Fruit fly (Drosophila melanogaster) whole organism, prepupa: ENCODE results near the gene CG45603.

Experiments
- CG10631 ChIP-seq: fragments of 200-800 bp; sonication (Bioruptor generic); optimal IDR thresholded peaks from 2 replicates; lab custom pipeline; 2016; ENCODE audit warnings: missing biosample characterization, missing genetic modification characterization
- CG10669 ChIP-seq: fragments of 200-800 bp; sonication (Bioruptor generic); optimal IDR thresholded peaks from 3 replicates; lab custom pipeline; 2018; ENCODE audit warnings: missing biosample characterization, mild to moderate bottlenecking, missing genetic modification characterization, moderate library complexity
- CG11294 ChIP-seq: fragments of 200-800 bp; sonication (Bioruptor generic); IDR thresholded peaks from 2 replicates; pipeline ENCODE4 v1.3.6; 2022; ENCODE audit warnings: missing biosample characterization, missing genetic modification characterization
- CG11762 ChIP-seq: fragments of 200-800 bp; sonication (Bioruptor generic); optimal IDR thresholded peaks from 3 replicates; lab custom pipeline; 2016; ENCODE audit warnings: missing biosample characterization, missing genetic modification characterization; ENCODE audit not compliant: insufficient read depth
- CG11902 ChIP-seq: fragments of 200-800 bp; sonication (Bioruptor generic); optimal IDR thresholded peaks from 3 replicates; lab custom pipeline; 2016; ENCODE audit warnings: missing biosample characterization, missing genetic modification characterization
- CG15336 ChIP-seq: fragments of 200-800 bp; sonication (Bioruptor generic); IDR thresholded peaks from 2 replicates; pipeline ENCODE4 v1.3.6; 2022; ENCODE audit warnings: missing biosample characterization, missing genetic modification characterization
- CG16779 ChIP-seq: fragments of 200-800 bp; sonication (Bioruptor generic); optimal IDR thresholded peaks from 3 replicates; lab custom pipeline; 2017; ENCODE audit warnings: missing biosample characterization, mild to moderate bottlenecking, missing genetic modification characterization
- CG3032 ChIP-seq: fragments of 200-800 bp; optimal IDR thresholded peaks from 2 replicates; lab custom pipeline; 2019; ENCODE audit warnings: missing biosample characterization, mild to moderate bottlenecking, missing genetic modification characterization, moderate library complexity
- CG31627 ChIP-seq: fragments of 200-800 bp; sonication (Bioruptor generic); optimal IDR thresholded peaks from 3 replicates; lab custom pipeline; 2016; ENCODE audit warnings: missing biosample characterization, missing genetic modification characterization
- CG32006 ChIP-seq: fragments of 200-800 bp; sonication (Bioruptor generic); optimal IDR thresholded peaks from 3 replicates; lab custom pipeline; 2017; ENCODE audit warnings: missing biosample characterization, mild to moderate bottlenecking, missing genetic modification characterization
- CG4318 ChIP-seq: fragments of 200-800 bp; sonication (Bioruptor generic); optimal IDR thresholded peaks from 3 replicates; lab custom pipeline; 2017; ENCODE audit warnings: missing biosample characterization, mild to moderate bottlenecking, missing genetic modification characterization
- CG6163 ChIP-seq: fragments of 200-800 bp; sonication (Bioruptor generic); IDR thresholded peaks from 3 replicates; pipeline ENCODE4 v1.3.6; 2022; ENCODE audit warnings: missing biosample characterization, missing genetic modification characterization
- CG6276 ChIP-seq: fragments of 200-800 bp; sonication (Bioruptor generic); optimal IDR thresholded peaks from 2 replicates; lab custom pipeline; 2017; ENCODE audit warnings: missing biosample characterization, mild to moderate bottlenecking, missing genetic modification characterization
- CG6792 ChIP-seq: fragments of 200-800 bp; sonication (Bioruptor generic); optimal IDR thresholded peaks from 3 replicates; lab custom pipeline; 2016; ENCODE audit warnings: missing biosample characterization, missing genetic modification characterization
- CG6808 ChIP-seq: fragments of 200-800 bp; sonication (Bioruptor generic); optimal IDR thresholded peaks from 3 replicates; lab custom pipeline; 2017; ENCODE audit warnings: missing biosample characterization, missing genetic modification characterization, mild to moderate bottlenecking, moderate library complexity, missing genetic modification reagents
- CG6854 ChIP-seq: fragments of 200-800 bp; sonication (Bioruptor generic); optimal IDR thresholded peaks from 2 replicates; lab custom pipeline; 2017; ENCODE audit warnings: missing biosample characterization, mild to moderate bottlenecking, missing genetic modification characterization
- CG7368 ChIP-seq: fragments of 200-800 bp; sonication (Bioruptor generic); optimal IDR thresholded peaks from 3 replicates; lab custom pipeline; 2016; ENCODE audit warnings: missing biosample characterization, missing genetic modification characterization
- CG8119 ChIP-seq: fragments of 200-800 bp; sonication (Bioruptor generic); IDR thresholded peaks from 3 replicates; pipeline ENCODE4 v1.3.6; 2022; ENCODE audit warnings: missing biosample characterization, missing genetic modification characterization
- CG8319 ChIP-seq: fragments of 200-800 bp; sonication (Bioruptor generic); optimal IDR thresholded peaks from 3 replicates; lab custom pipeline; 2016; ENCODE audit warnings: missing biosample characterization, missing genetic modification characterization
- CG8632 ChIP-seq: fragments of 200-800 bp; sonication (Bioruptor generic); optimal IDR thresholded peaks from 3 replicates; lab custom pipeline; 2016; ENCODE audit warnings: missing biosample characterization, missing genetic modification characterization
- CG9139 ChIP-seq: fragments of 200-800 bp; sonication (Bioruptor generic); optimal IDR thresholded peaks from 3 replicates; lab custom pipeline; 2017; ENCODE audit warnings: missing biosample characterization, mild to moderate bottlenecking, missing genetic modification characterization
- Eip75B ChIP-seq: fragments of 200-800 bp; sonication (Bioruptor generic); optimal IDR thresholded peaks from 3 replicates; lab custom pipeline; 2016; ENCODE audit warnings: missing biosample characterization, missing genetic modification characterization
- Eip78C ChIP-seq: fragments of 200-800 bp; sonication (Bioruptor generic); peaks from one replicate; lab custom pipeline; 2016; ENCODE audit warnings: missing biosample characterization, missing genetic modification characterization
- Eip93F ChIP-seq: fragments of 200-800 bp; sonication (Bioruptor generic); optimal IDR thresholded peaks from 2 replicates; lab custom pipeline; 2016; ENCODE audit warnings: missing biosample characterization, mild to moderate bottlenecking, missing genetic modification characterization
- Ets96B ChIP-seq: fragments of 200-800 bp; optimal IDR thresholded peaks from 2 replicates; lab custom pipeline; 2019; ENCODE audit warnings: missing biosample characterization, mild to moderate bottlenecking, missing genetic modification characterization, moderate library complexity
- Gug ChIP-seq: fragments of 200-800 bp; sonication (Bioruptor generic); IDR thresholded peaks from 2 replicates; pipeline ENCODE4 v1.3.6; 2022; ENCODE audit warnings: missing biosample characterization, missing genetic modification characterization
- Hr38 ChIP-seq: sonication (Bioruptor generic); optimal IDR thresholded peaks from 2 replicates; lab custom pipeline; 2016; ENCODE audit warnings: missing biosample characterization, missing genetic modification characterization
- Hr39 ChIP-seq: fragments of 200-800 bp; sonication (Bioruptor generic); optimal IDR thresholded peaks from 2 replicates; lab custom pipeline; 2016; ENCODE audit warnings: missing biosample characterization, missing genetic modification characterization
- Hr4 ChIP-seq: fragments of 200-800 bp; sonication (Bioruptor generic); optimal IDR thresholded peaks from 3 replicates; lab custom pipeline; 2016; ENCODE audit warnings: missing biosample characterization, missing genetic modification characterization
- Lpt ChIP-seq: fragments of 200-800 bp; sonication (Bioruptor generic); optimal IDR thresholded peaks from 3 replicates; lab custom pipeline; 2016; ENCODE audit warnings: missing biosample characterization, missing genetic modification characterization
- Met ChIP-seq: fragments of 200-800 bp; sonication (Bioruptor generic); optimal IDR thresholded peaks from 3 replicates; lab custom pipeline; 2016; ENCODE audit warnings: missing biosample characterization, missing genetic modification characterization
- OdsH ChIP-seq: fragments of 200-800 bp; sonication (Bioruptor generic); optimal IDR thresholded peaks from 3 replicates; lab custom pipeline; 2016; ENCODE audit warnings: missing biosample characterization, missing genetic modification characterization
- Smox ChIP-seq: fragments of 200-800 bp; sonication (Bioruptor generic); optimal IDR thresholded peaks from 3 replicates; lab custom pipeline; 2016; ENCODE audit warnings: missing biosample characterization, missing genetic modification characterization
- Sox102F ChIP-seq: fragments of 200-800 bp; sonication (Bioruptor generic); optimal IDR thresholded peaks from 2 replicates; lab custom pipeline; 2016; ENCODE audit warnings: missing biosample characterization, mild to moderate bottlenecking, missing genetic modification characterization
- Sox14 ChIP-seq: fragments of 200-800 bp; sonication (Bioruptor generic); optimal IDR thresholded peaks from 3 replicates; lab custom pipeline; 2016; ENCODE audit warnings: missing biosample characterization, missing genetic modification characterization
- achi ChIP-seq: fragments of 200-800 bp; sonication (Bioruptor generic); optimal IDR thresholded peaks from 3 replicates; lab custom pipeline; 2016; ENCODE audit warnings: missing biosample characterization, missing genetic modification characterization
- acj6 ChIP-seq: fragments of 200-800 bp; sonication (Bioruptor generic); optimal IDR thresholded peaks from 3 replicates; lab custom pipeline; 2016; ENCODE audit warnings: missing biosample characterization, missing genetic modification characterization
- cyc ChIP-seq: fragments of 200-800 bp; sonication (Bioruptor generic); optimal IDR thresholded peaks from 3 replicates; lab custom pipeline; 2016; ENCODE audit warnings: missing biosample characterization, missing genetic modification characterization
- dac ChIP-seq: fragments of 200-800 bp; sonication (Bioruptor generic); optimal IDR thresholded peaks from 2 replicates; lab custom pipeline; 2017; ENCODE audit warnings: missing biosample characterization, mild to moderate bottlenecking, missing genetic modification characterization
- dsx ChIP-seq: fragments of 200-800 bp; optimal IDR thresholded peaks from 3 replicates; lab custom pipeline; 2019; ENCODE audit warnings: missing biosample characterization, mild to moderate bottlenecking, missing genetic modification characterization, moderate library complexity; ENCODE audit not compliant: poor library complexity, severe bottlenecking
- eg ChIP-seq: fragments of 200-800 bp; sonication (Bioruptor generic); IDR thresholded peaks from 3 replicates; pipeline ENCODE4 v1.3.6; 2022; ENCODE audit warnings: missing biosample characterization, missing genetic modification characterization
- esn ChIP-seq: fragments of 200-800 bp; sonication (Bioruptor generic); optimal IDR thresholded peaks from 2 replicates; lab custom pipeline; 2016; ENCODE audit warnings: missing biosample characterization, mild to moderate bottlenecking, missing genetic modification characterization, moderate library complexity
- fd59A ChIP-seq: fragments of 200-800 bp; sonication (Bioruptor generic); optimal IDR thresholded peaks from 2 replicates; lab custom pipeline; 2017; ENCODE audit warnings: missing biosample characterization, mild to moderate bottlenecking, missing genetic modification characterization, missing genetic modification reagents
- fd85E ChIP-seq: fragments of 200-800 bp; sonication (Bioruptor generic); optimal IDR thresholded peaks from 3 replicates; lab custom pipeline; 2016; ENCODE audit warnings: missing biosample characterization, missing genetic modification characterization
- fkh ChIP-seq: fragments of 200-800 bp; sonication (Bioruptor generic); optimal IDR thresholded peaks from 3 replicates; lab custom pipeline; 2017; ENCODE audit warnings: missing biosample characterization, mild to moderate bottlenecking, missing genetic modification characterization, moderate library complexity
- lz ChIP-seq: fragments of 200-800 bp; sonication (Bioruptor generic); optimal IDR thresholded peaks from 3 replicates; lab custom pipeline; 2016; ENCODE audit warnings: missing biosample characterization, missing genetic modification characterization
- net ChIP-seq: fragments of 200-800 bp; sonication (Bioruptor generic); optimal IDR thresholded peaks from 3 replicates; lab custom pipeline; 2016; ENCODE audit warnings: missing biosample characterization, missing genetic modification characterization
- salr ChIP-seq, 2 experiments: fragments of 200-800 bp; sonication (Bioruptor generic); optimal IDR thresholded peaks; 3 replicates each; lab custom pipeline; 2016 to 2018; ENCODE audit warnings: missing biosample characterization in 2 of 2, missing genetic modification characterization in 2 of 2, mild to moderate bottlenecking in 1 of 2
- spab ChIP-seq: fragments of 200-800 bp; sonication (Bioruptor generic); optimal IDR thresholded peaks from 2 replicates; lab custom pipeline; 2017; ENCODE audit warnings: missing biosample characterization, mild to moderate bottlenecking, missing genetic modification characterization, missing genetic modification reagents
- ss ChIP-seq, 2 experiments: fragments of 200-800 bp; sonication (Bioruptor generic); optimal IDR thresholded peaks; 2 replicates in 1 of 2; 3 replicates in 1 of 2; lab custom pipeline; 2017 to 2018; ENCODE audit warnings: mild to moderate bottlenecking in 2 of 2, missing biosample characterization in 2 of 2, missing genetic modification characterization in 2 of 2, moderate library complexity in 1 of 2
- svp ChIP-seq: fragments of 200-800 bp; sonication (Bioruptor generic); peaks from one replicate; lab custom pipeline; 2016; ENCODE audit warnings: missing biosample characterization, missing genetic modification characterization
- topi ChIP-seq: fragments of 200-800 bp; sonication (Bioruptor generic); optimal IDR thresholded peaks from 3 replicates; lab custom pipeline; 2016; ENCODE audit warnings: missing biosample characterization, missing genetic modification characterization
- vri ChIP-seq: fragments of 200-800 bp; sonication (Bioruptor generic); optimal IDR thresholded peaks from 3 replicates; lab custom pipeline; 2016; ENCODE audit warnings: missing biosample characterization, mild to moderate bottlenecking, missing genetic modification characterization

The CG45603 gene

DNA sequence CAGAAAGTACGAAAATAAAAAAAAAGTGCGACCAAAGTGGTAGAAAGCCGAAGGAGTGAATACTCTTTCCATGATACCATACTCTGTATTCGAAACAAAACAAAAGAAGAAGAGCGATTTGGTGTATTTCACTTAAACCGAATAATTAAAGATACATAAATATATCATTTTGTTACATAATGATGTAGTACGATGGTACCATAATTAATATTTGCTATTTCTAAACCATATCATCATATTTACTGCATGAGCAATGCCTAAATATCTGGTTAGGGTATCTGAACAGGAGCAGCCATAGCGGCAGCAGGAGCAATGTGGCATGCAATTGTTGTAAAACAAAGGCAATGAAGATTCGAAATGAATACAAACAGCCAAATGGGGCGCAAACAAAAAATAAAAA is 28.1 kb upstream of the CG45603 start:
- TF ChIP-seq lz (GFP tag; lab: Kevin White, UChicago) = peak; percentile 27
- no peak for TF ChIP-seq CG11902 (GFP tag; lab: Kevin White, UChicago)
- peak; percentile 43 for TF ChIP-seq topi (GFP tag; lab: Kevin White, UChicago)
- no peak for TF ChIP-seq CG16779
- no peak for TF ChIP-seq spab (GFP tag; lab: Kevin White, UChicago)
- TF ChIP-seq CG9139 = no peak
- no peak for TF ChIP-seq CG6808 (GFP tag; lab: Kevin White, UChicago)
- TF ChIP-seq CG6276 (GFP tag; lab: Kevin White, UChicago) = no peak
- TF ChIP-seq Gug (GFP tag; lab: Robert Waterston, UW) = no peak
- TF ChIP-seq fd59A (GFP tag; lab: Kevin White, UChicago) = peak; percentile 7
- peak; percentile 24 for TF ChIP-seq Ets96B (tag; lab: Kevin White, UChicago)
- TF ChIP-seq Eip93F (GFP tag; lab: Kevin White, UChicago) = no peak
- TF ChIP-seq Sox102F (GFP tag; lab: Kevin White, UChicago) = peak; percentile 21
- TF ChIP-seq CG8319 (GFP tag; lab: Kevin White, UChicago) = no peak
- peak; percentile 5 for TF ChIP-seq Sox14 (GFP tag; lab: Kevin White, UChicago)
- peak; percentile 24 for TF ChIP-seq CG8632
- no peak for TF ChIP-seq Hr38 (GFP tag; lab: Kevin White, UChicago)
- TF ChIP-seq ss (GFP tag; optimal IDR thresholded peaks at IDR 0.05; lab: Kevin White, UChicago) = peak in 1 of 2 experiments; percentile 44
- TF ChIP-seq Met = peak; percentile 30
- peak; percentile 27 for TF ChIP-seq Hr39 (GFP tag; lab: Kevin White, UChicago)
- TF ChIP-seq Hr4 (GFP tag; lab: Kevin White, UChicago) = no peak
- no peak for TF ChIP-seq CG32006 (GFP tag; lab: Kevin White, UChicago)
- no peak for TF ChIP-seq Lpt (GFP tag; lab: Kevin White, UChicago)
- TF ChIP-seq Eip75B (GFP tag; lab: Kevin White, UChicago) = no peak
- TF ChIP-seq salr (GFP tag; optimal IDR thresholded peaks at IDR 0.05; lab: Kevin White, UChicago) = no peak
- peak; percentile 34 for TF ChIP-seq esn (GFP tag; lab: Kevin White, UChicago)
- TF ChIP-seq CG6163 (GFP tag; lab: Robert Waterston, UW) = no peak
- no peak for TF ChIP-seq CG6854 (GFP tag; lab: Kevin White, UChicago)
- no peak for TF ChIP-seq CG11762 (GFP tag; lab: Kevin White, UChicago)
- TF ChIP-seq svp (GFP tag; lab: Kevin White, UChicago) = peak; percentile 19
- no peak for TF ChIP-seq dac (GFP tag; lab: Kevin White, UChicago)
- peak; percentile 41 for TF ChIP-seq CG3032 (tag; lab: Kevin White, UChicago)
- no peak for TF ChIP-seq CG4318 (GFP tag; lab: Kevin White, UChicago)
- no peak for TF ChIP-seq CG10631 (GFP tag; lab: Kevin White, UChicago)
- TF ChIP-seq CG7368 (GFP tag; lab: Kevin White, UChicago) = no peak
- TF ChIP-seq CG31627 (GFP tag; lab: Kevin White, UChicago) = peak; percentile 21
- TF ChIP-seq net (GFP tag; lab: Kevin White, UChicago) = no peak
- TF ChIP-seq dsx (GFP tag; lab: Kevin White, UChicago) = peak; percentile 38
- TF ChIP-seq Eip78C (GFP tag; lab: Kevin White, UChicago) = peak; percentile 80
- no peak for TF ChIP-seq vri
- no peak for TF ChIP-seq fkh (GFP tag; lab: Kevin White, UChicago)
- no peak for TF ChIP-seq cyc (GFP tag; lab: Kevin White, UChicago)
- TF ChIP-seq achi (GFP tag; lab: Kevin White, UChicago) = no peak
- TF ChIP-seq fd85E (GFP tag; lab: Kevin White, UChicago) = no peak
- TF ChIP-seq OdsH (GFP tag; lab: Kevin White, UChicago) = peak; percentile 7
- TF ChIP-seq CG15336 (GFP tag; lab: Robert Waterston, UW) = no peak
- peak; percentile 8 for TF ChIP-seq acj6 (GFP tag; lab: Kevin White, UChicago)
- no peak for TF ChIP-seq CG8119 (GFP tag; lab: Robert Waterston, UW)
- peak; percentile 34 for TF ChIP-seq Smox (GFP tag; lab: Kevin White, UChicago)
- no peak for TF ChIP-seq CG11294 (GFP tag; lab: Robert Waterston, UW)
- TF ChIP-seq eg = no peak
- no peak for TF ChIP-seq CG6792 (GFP tag; lab: Kevin White, UChicago)
- TF ChIP-seq CG10669 (GFP tag; lab: Kevin White, UChicago) = peak; percentile 35
